Worm (Caenorhabditis elegans) whole organism, early embryonic: ENCODE data around the gene F28A12.10.

Source experiments
- B0310.2 ChIP-seq: sonication (generic microtip); optimal IDR thresholded peaks from 2 replicates; lab custom pipeline; 2016; ENCODE audit warnings: mild to moderate bottlenecking, missing genetic modification characterization, missing compliant biosample characterization
- F13C5.2 ChIP-seq: sonication (generic microtip); optimal IDR thresholded peaks from 2 replicates; lab custom pipeline; 2017; ENCODE audit warnings: mild to moderate bottlenecking, missing genetic modification characterization, inconsistent platforms, missing compliant biosample characterization
- aly-1 ChIP-seq: sonication (generic microtip); optimal IDR thresholded peaks from 2 replicates; lab custom pipeline; 2016; ENCODE audit warnings: missing genetic modification characterization, missing compliant biosample characterization
- ama-1 ChIP-seq: fragments of 150-350 bp; optimal IDR thresholded peaks from 2 replicates; lab custom pipeline; 2014
- ceh-13 ChIP-seq: fragments of 200-800 bp; sonication (Bioruptor generic); optimal IDR thresholded peaks from 2 replicates; lab custom pipeline; 2018; ENCODE audit warnings: mild to moderate bottlenecking, missing genetic modification characterization, missing compliant biosample characterization
- ceh-36 ChIP-seq: sonication (generic microtip); optimal IDR thresholded peaks from 2 replicates; lab custom pipeline; 2016; ENCODE audit warnings: missing genetic modification characterization, inconsistent platforms, missing compliant biosample characterization
- ets-7 ChIP-seq: sonication (generic microtip); optimal IDR thresholded peaks from 2 replicates; lab custom pipeline; 2016; ENCODE audit warnings: missing genotype, missing genetic modification characterization, missing compliant biosample characterization
- flt-1 ChIP-seq: fragments of 200-800 bp; sonication (Bioruptor generic); IDR thresholded peaks from 2 replicates; pipeline ENCODE4 v1.3.6; 2022; ENCODE audit warnings: missing genetic modification characterization, missing compliant biosample characterization
- hmbx-1 ChIP-seq: sonication (generic microtip); optimal IDR thresholded peaks from 2 replicates; lab custom pipeline; 2016; ENCODE audit warnings: mild to moderate bottlenecking, missing genetic modification characterization, missing compliant biosample characterization
- hmg-4 ChIP-seq: fragments of 200-800 bp; sonication (Bioruptor generic); optimal IDR thresholded peaks from 2 replicates; lab custom pipeline; 2018; ENCODE audit warnings: mild to moderate bottlenecking, missing genetic modification characterization, missing compliant biosample characterization
- hnd-1 ChIP-seq: sonication (generic microtip); optimal IDR thresholded peaks from 2 replicates; lab custom pipeline; 2016; ENCODE audit warnings: missing genetic modification characterization, missing compliant biosample characterization
- pes-1 ChIP-seq: fragments of 200-800 bp; sonication (Bioruptor generic); IDR thresholded peaks from 2 replicates; pipeline ENCODE4 v1.3.6; 2022; ENCODE audit warnings: missing genetic modification reagents, missing genetic modification characterization, missing compliant biosample characterization
- scrt-1 ChIP-seq: fragments of 200-800 bp; sonication (Bioruptor generic); IDR thresholded peaks from 2 replicates; pipeline ENCODE4 v1.3.6; 2022; ENCODE audit warnings: missing genetic modification characterization, missing compliant biosample characterization
- sea-1 ChIP-seq: fragments of 200-800 bp; sonication (Bioruptor generic); conservative IDR thresholded peaks from 2 replicates; pipeline ENCODE4 v1.3.6; 2022; ENCODE audit warnings: missing genetic modification characterization, missing compliant biosample characterization
- tbx-11 ChIP-seq: fragments of 200-800 bp; sonication (Bioruptor generic); IDR thresholded peaks from 2 replicates; pipeline ENCODE4 v1.3.6; 2022; ENCODE audit warnings: missing genetic modification characterization, missing compliant biosample characterization
- tbx-37 ChIP-seq: fragments of 200-800 bp; sonication (Bioruptor generic); conservative IDR thresholded peaks from 2 replicates; pipeline ENCODE4 v1.3.6; 2022; ENCODE audit warnings: missing genetic modification reagents, missing genetic modification characterization, missing compliant biosample characterization
- tra-4 ChIP-seq: sonication (generic microtip); optimal IDR thresholded peaks from 2 replicates; lab custom pipeline; 2017; ENCODE audit warnings: missing genetic modification characterization, missing compliant biosample characterization

Gene F28A12.10

ce11 chrV:8652177-8652576 is 14.6 kb upstream of the F28A12.10 start:
- TF ChIP-seq aly-1 (tag; lab: Kevin White, UChicago) (no peak), ceh-13 (no peak), F13C5.2 (tag; lab: Kevin White, UChicago) (no peak), ama-1 (lab: Kevin White, UChicago) (no peak), scrt-1 (GFP tag; lab: Robert Waterston, UW) (no peak), tbx-11 (no peak), B0310.2 (tag; lab: Kevin White, UChicago) (no peak), pes-1 (GFP tag; lab: Robert Waterston, UW) (no peak), ets-7 (tag; lab: Kevin White, UChicago) (no peak), hmg-4 (no peak), ceh-36 (tag; lab: Kevin White, UChicago) (no peak), tra-4 (tag; lab: Kevin White, UChicago) (no peak)

ce11 chrV:8651007-8651711 is 13.6 kb upstream of the F28A12.10 start:
- no peak for TF ChIP-seq flt-1 (GFP tag; lab: Robert Waterston, UW)
- no peak for TF ChIP-seq hmbx-1 (tag; lab: Kevin White, UChicago)
- TF ChIP-seq hnd-1 (tag; lab: Kevin White, UChicago) = no peak
- TF ChIP-seq pes-1 (GFP tag; lab: Robert Waterston, UW) = no peak
- TF ChIP-seq scrt-1 (GFP tag; lab: Robert Waterston, UW) = no peak
- TF ChIP-seq tbx-37 (GFP tag; lab: Robert Waterston, UW) = no peak
- no peak for TF ChIP-seq ceh-36 (tag; lab: Kevin White, UChicago)
- no peak for TF ChIP-seq ceh-13
- no peak for TF ChIP-seq B0310.2 (tag; lab: Kevin White, UChicago)
- no peak for TF ChIP-seq tbx-11
- TF ChIP-seq ama-1 (lab: Kevin White, UChicago) = no peak
- TF ChIP-seq F13C5.2 (tag; lab: Kevin White, UChicago) = no peak
- no peak for TF ChIP-seq aly-1 (tag; lab: Kevin White, UChicago)
- TF ChIP-seq sea-1 = no peak
- TF ChIP-seq ets-7 (tag; lab: Kevin White, UChicago) = no peak
- no peak for TF ChIP-seq tra-4 (tag; lab: Kevin White, UChicago)
- TF ChIP-seq hmg-4 = no peak

DNA sequence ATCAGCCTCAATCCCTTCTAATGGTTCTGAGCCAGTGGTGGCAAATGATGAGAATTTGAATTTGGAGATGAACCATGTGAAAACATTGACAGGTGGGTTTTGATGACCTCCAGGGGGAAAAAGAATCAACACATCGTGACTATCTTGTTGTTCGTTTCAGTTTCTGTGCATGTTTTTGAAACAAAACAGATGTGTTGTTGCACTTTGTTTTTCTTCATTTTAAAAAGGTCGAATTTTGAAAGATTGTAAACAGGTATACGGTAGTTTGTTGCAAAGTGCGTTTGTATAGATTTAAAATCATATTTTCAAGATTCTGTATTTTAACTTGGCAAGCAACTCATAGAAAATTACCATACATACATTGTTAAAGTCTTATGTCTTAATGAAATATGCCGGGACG is 12.8 kb upstream of the F28A12.10 start:
- TF ChIP-seq pes-1 (GFP tag; lab: Robert Waterston, UW) (no peak), scrt-1 (GFP tag; lab: Robert Waterston, UW) (no peak), flt-1 (GFP tag; lab: Robert Waterston, UW) (no peak), tbx-11 (no peak), B0310.2 (tag; lab: Kevin White, UChicago) (no peak), tra-4 (tag; lab: Kevin White, UChicago) (no peak), hmbx-1 (tag; lab: Kevin White, UChicago) (no peak), tbx-37 (GFP tag; lab: Robert Waterston, UW) (no peak), hmg-4 (no peak), sea-1 (no peak), hnd-1 (tag; lab: Kevin White, UChicago) (no peak), F13C5.2 (tag; lab: Kevin White, UChicago) (no peak), ceh-13 (no peak), ama-1 (lab: Kevin White, UChicago) (no peak), ceh-36 (tag; lab: Kevin White, UChicago) (no peak)

- TF ChIP-seq hmbx-1 (tag; lab: Kevin White, UChicago) (no peak), ets-7 (tag; lab: Kevin White, UChicago) (no peak), scrt-1 (GFP tag; lab: Robert Waterston, UW) (no peak), pes-1 (GFP tag; lab: Robert Waterston, UW) (no peak), B0310.2 (tag; lab: Kevin White, UChicago) (no peak), flt-1 (GFP tag; lab: Robert Waterston, UW) (no peak), aly-1 (tag; lab: Kevin White, UChicago) (no peak), ceh-13 (no peak), ama-1 (lab: Kevin White, UChicago) (no peak), hmg-4 (no peak), F13C5.2 (tag; lab: Kevin White, UChicago) (no peak)
Measured at ce11 chrV:8648251-8648650, 10.7 kb upstream of the F28A12.10 start.

- no peak for TF ChIP-seq ceh-13
- no peak for TF ChIP-seq tra-4 (tag; lab: Kevin White, UChicago)
- TF ChIP-seq tbx-37 (GFP tag; lab: Robert Waterston, UW) = no peak
- TF ChIP-seq pes-1 (GFP tag; lab: Robert Waterston, UW) = no peak
- TF ChIP-seq hmbx-1 (tag; lab: Kevin White, UChicago) = no peak
- TF ChIP-seq F13C5.2 (tag; lab: Kevin White, UChicago) = no peak
- TF ChIP-seq B0310.2 (tag; lab: Kevin White, UChicago) = no peak
- no peak for TF ChIP-seq scrt-1 (GFP tag; lab: Robert Waterston, UW)
- no peak for TF ChIP-seq ceh-36 (tag; lab: Kevin White, UChicago)
- no peak for TF ChIP-seq hmg-4
Measured at ce11 chrV:8643093-8643492, 5.5 kb upstream of the F28A12.10 start, which contains the start of gene asp-13. asp-13 (minus strand) TSS chrV:8643193.

ce11 chrV:8641266-8641665 is 3.7 kb upstream of the F28A12.10 start, which contains the start of gene F28A12.3:
F28A12.3 (minus strand) TSS chrV:8641366.
- TF ChIP-seq tbx-37 (GFP tag; lab: Robert Waterston, UW) (no peak), ceh-13 (no peak), ceh-36 (tag; lab: Kevin White, UChicago) (no peak), tra-4 (tag; lab: Kevin White, UChicago) (no peak), F13C5.2 (tag; lab: Kevin White, UChicago) (no peak), scrt-1 (GFP tag; lab: Robert Waterston, UW) (no peak), aly-1 (tag; lab: Kevin White, UChicago) (no peak), pes-1 (GFP tag; lab: Robert Waterston, UW) (no peak), tbx-11 (no peak), hnd-1 (tag; lab: Kevin White, UChicago) (no peak), B0310.2 (tag; lab: Kevin White, UChicago) (no peak)
